Worm (Caenorhabditis elegans) whole organism, L2 larva: Measurements from ENCODE around the gene brc-2.

Experiments
- F13H6.1 ChIP-seq: sonication (generic microtip); optimal IDR thresholded peaks from 2 replicates; lab custom pipeline; 2016; ENCODE audit warnings: missing genetic modification characterization, missing compliant biosample characterization
- Y55F3AM.14 ChIP-seq: fragments of 200-800 bp; sonication (Bioruptor generic); optimal IDR thresholded peaks from 2 replicates; lab custom pipeline; 2018; ENCODE audit warnings: mild to moderate bottlenecking, missing genetic modification characterization, missing compliant biosample characterization
- alr-1 ChIP-seq: fragments of 150-350 bp; optimal IDR thresholded peaks from 2 replicates; lab custom pipeline; 2014; ENCODE audit warnings: missing biosample characterization, missing genetic modification characterization
- ceh-16 ChIP-seq: fragments of 150-350 bp; optimal IDR thresholded peaks from 2 replicates; lab custom pipeline; 2014; ENCODE audit warnings: missing biosample characterization, missing genetic modification characterization
- lin-13 ChIP-seq: fragments of 150-350 bp; optimal IDR thresholded peaks from 2 replicates; lab custom pipeline; 2014; ENCODE audit warnings: missing biosample characterization, missing genetic modification reagents, missing genetic modification characterization
- nhr-25 ChIP-seq: fragments of 150-350 bp; sonication (generic microtip); optimal IDR thresholded peaks from 3 replicates; lab custom pipeline; 2014; ENCODE audit warnings: missing biosample characterization, missing genetic modification characterization
- sma-9 ChIP-seq, 2 experiments: fragments of 150-350 bp in 1 of 2; sonication (generic microtip) in 1 of 2; optimal IDR thresholded peaks; 2 replicates each; lab custom pipeline; 2014 to 2016; ENCODE audit warnings: missing genetic modification characterization in 2 of 2, mild to moderate bottlenecking in 1 of 2, missing biosample characterization in 1 of 2, missing compliant biosample characterization in 1 of 2, missing genetic modification reagents in 1 of 2, moderate library complexity in 1 of 2

- TF ChIP-seq F13H6.1 (tag; lab: Kevin White, UChicago) (no peak), sma-9 (GFP tag; optimal IDR thresholded peaks at IDR 0.05; lab: Kevin White, UChicago) (no peak), sma-9 (tag; optimal IDR thresholded peaks at IDR 0.05; lab: Kevin White, UChicago) (no peak), ceh-16 (no peak), Y55F3AM.14 (no peak), alr-1 (tag; lab: Kevin White, UChicago) (no peak), nhr-25 (tag; lab: Kevin White, UChicago) (no peak), lin-13 (GFP tag; lab: Kevin White, UChicago) (peak; percentile 29)
These were observed 26.8 kb upstream of the brc-2 start, which contains the start of gene inf-1 for ce11 chrIII:6929558-6930167.
